Worm (Caenorhabditis elegans) whole organism, L4/young adult: ENCODE data around the gene fcd-2.

Experiments used
- W03F9.2 ChIP-seq: fragments of 150-350 bp; optimal IDR thresholded peaks from 2 replicates; lab custom pipeline; 2014; ENCODE audit warnings: missing biosample characterization, missing genetic modification characterization
- dao-5 ChIP-seq: sonication (generic microtip); optimal IDR thresholded peaks from 2 replicates; lab custom pipeline; 2016; ENCODE audit warnings: missing genotype, missing genetic modification characterization, moderate library complexity, missing compliant biosample characterization
- him-1 ChIP-seq: sonication (generic microtip); optimal IDR thresholded peaks from 2 replicates; lab custom pipeline; 2016; ENCODE audit warnings: missing genotype, missing genetic modification reagents, missing genetic modification characterization, missing compliant biosample characterization

DNA sequence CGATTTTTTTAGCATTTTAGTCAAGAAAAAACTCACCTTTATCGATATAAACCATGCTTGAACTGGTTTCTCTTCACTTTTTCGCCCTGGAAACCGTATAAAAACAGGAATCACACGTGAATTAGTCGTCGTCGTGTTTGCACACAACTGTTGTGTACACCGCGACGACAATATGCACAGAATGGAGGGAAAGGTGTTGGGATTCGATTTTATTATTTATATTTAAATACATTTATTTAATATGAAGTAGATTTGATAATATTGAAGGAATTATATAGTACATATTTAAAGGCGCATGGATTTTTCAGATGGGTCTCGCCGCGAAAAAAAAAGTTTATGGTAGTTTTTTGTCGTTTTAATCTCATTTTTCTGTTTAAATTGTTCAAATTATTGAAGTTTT lies 3.4 kb downstream of the fcd-2 start, which contains the start of gene Y41E3.8:
- TF ChIP-seq W03F9.2 (tag; lab: Kevin White, UChicago) (peak; percentile 55), him-1 (tag; lab: Kevin White, UChicago) (no peak), dao-5 (tag; lab: Kevin White, UChicago) (no peak)
